Fruit fly (Drosophila melanogaster) whole organism, embryonic: ENCODE measurements around the gene CG4783.
A peak's percentile ranks its signal among the peaks of the same experiment; 100 is the strongest.

ENCODE experiments used
- Asciz ChIP-seq: fragments of 200-800 bp; sonication (Bioruptor generic); optimal IDR thresholded peaks from 2 replicates; lab custom pipeline; 2017; ENCODE audit warnings: missing biosample characterization, mild to moderate bottlenecking, missing genetic modification characterization, missing genetic modification reagents
- Atf-2 ChIP-seq: fragments of 200-800 bp; sonication (Bioruptor generic); optimal IDR thresholded peaks from 2 replicates; lab custom pipeline; 2016; ENCODE audit warnings: missing biosample characterization, missing genetic modification characterization
- Bdp1 ChIP-seq: fragments of 200-800 bp; sonication (Bioruptor generic); optimal IDR thresholded peaks from 3 replicates; lab custom pipeline; 2016; ENCODE audit warnings: missing biosample characterization, missing genetic modification characterization
- Blimp-1 ChIP-seq: fragments of 200-800 bp; sonication (Bioruptor generic); optimal IDR thresholded peaks from 3 replicates; lab custom pipeline; 2018; ENCODE audit warnings: missing biosample characterization, missing genetic modification characterization, mild to moderate bottlenecking, moderate library complexity, missing genetic modification reagents
- CG10431 ChIP-seq: fragments of 200-800 bp; sonication (Bioruptor generic); optimal IDR thresholded peaks from 3 replicates; lab custom pipeline; 2018; ENCODE audit warnings: missing biosample characterization, mild to moderate bottlenecking, missing genetic modification characterization
- CG11398 ChIP-seq: fragments of 200-800 bp; sonication (Bioruptor generic); optimal IDR thresholded peaks from 2 replicates; lab custom pipeline; 2016; ENCODE audit warnings: missing biosample characterization, missing genetic modification characterization
- CG12236 ChIP-seq: fragments of 200-800 bp; sonication (Bioruptor generic); optimal IDR thresholded peaks from 2 replicates; lab custom pipeline; 2016; ENCODE audit warnings: missing biosample characterization, missing genetic modification characterization
- CG12744 ChIP-seq: fragments of 200-800 bp; sonication (Bioruptor generic); optimal IDR thresholded peaks from 2 replicates; lab custom pipeline; 2016; ENCODE audit warnings: missing biosample characterization, missing genetic modification characterization
- CG14860 ChIP-seq: fragments of 200-800 bp; sonication (Bioruptor generic); IDR thresholded peaks from 3 replicates; pipeline ENCODE4 v1.3.6; 2022; ENCODE audit warnings: missing biosample characterization, missing genetic modification characterization; ENCODE audit not compliant: partially characterized antibody
- CG15269 ChIP-seq: fragments of 200-800 bp; sonication (Bioruptor generic); optimal IDR thresholded peaks from 2 replicates; lab custom pipeline; 2018; ENCODE audit warnings: missing biosample characterization, mild to moderate bottlenecking, missing genetic modification characterization, moderate library complexity
- CG17186 ChIP-seq: fragments of 200-800 bp; sonication (Bioruptor generic); optimal IDR thresholded peaks from 3 replicates; lab custom pipeline; 2017; ENCODE audit warnings: missing biosample characterization, missing genetic modification reagents, missing genetic modification characterization
- CG17912 ChIP-seq: fragments of 200-800 bp; sonication (Bioruptor generic); optimal IDR thresholded peaks from 2 replicates; lab custom pipeline; 2018; ENCODE audit warnings: missing biosample characterization, mild to moderate bottlenecking, missing genetic modification characterization
- CG18619 ChIP-seq: fragments of 200-800 bp; sonication (Bioruptor generic); optimal IDR thresholded peaks from 3 replicates; lab custom pipeline; 2017; ENCODE audit warnings: missing biosample characterization, mild to moderate bottlenecking, missing genetic modification characterization
- CG18764 ChIP-seq: fragments of 200-800 bp; sonication (Bioruptor generic); optimal IDR thresholded peaks from 3 replicates; lab custom pipeline; 2016; ENCODE audit warnings: missing biosample characterization, missing genetic modification characterization
- CG3407 ChIP-seq: fragments of 200-800 bp; sonication (Bioruptor generic); optimal IDR thresholded peaks from 2 replicates; lab custom pipeline; 2018; ENCODE audit warnings: missing biosample characterization, mild to moderate bottlenecking, missing genetic modification characterization
- CG4424 ChIP-seq: fragments of 200-800 bp; sonication (Bioruptor generic); optimal IDR thresholded peaks from 3 replicates; lab custom pipeline; 2016; ENCODE audit warnings: missing biosample characterization, missing genetic modification characterization
- CG7556 ChIP-seq: fragments of 200-800 bp; sonication (Bioruptor generic); optimal IDR thresholded peaks from 2 replicates; lab custom pipeline; 2017; ENCODE audit warnings: missing biosample characterization, mild to moderate bottlenecking, missing genetic modification characterization
- CG7963 ChIP-seq: fragments of 200-800 bp; sonication (Bioruptor generic); IDR thresholded peaks from 3 replicates; pipeline ENCODE4 v1.3.6; 2022; ENCODE audit warnings: missing biosample characterization, missing genetic modification characterization; ENCODE audit not compliant: partially characterized antibody
- CG9817 ChIP-seq: fragments of 200-800 bp; sonication (Bioruptor generic); optimal IDR thresholded peaks from 2 replicates; lab custom pipeline; 2018; ENCODE audit warnings: missing biosample characterization, mild to moderate bottlenecking, missing genetic modification characterization, moderate library complexity
- CHES-1-like ChIP-seq: fragments of 200-800 bp; sonication (Bioruptor generic); optimal IDR thresholded peaks from 2 replicates; lab custom pipeline; 2016; ENCODE audit warnings: missing biosample characterization, missing genetic modification characterization
- Dip2 ChIP-seq: fragments of 200-800 bp; sonication (Bioruptor generic); IDR thresholded peaks from 2 replicates; pipeline ENCODE4 v1.3.6; 2022; ENCODE audit warnings: missing biosample characterization, missing genetic modification characterization
- Dll ChIP-seq: fragments of 200-800 bp; sonication (Bioruptor generic); IDR thresholded peaks from 4 replicates; pipeline ENCODE4 v1.3.6; 2022; ENCODE audit warnings: missing biosample characterization, missing genetic modification characterization; ENCODE audit not compliant: partially characterized antibody
- HLHmδ ChIP-seq: fragments of 200-800 bp; sonication (Bioruptor generic); optimal IDR thresholded peaks from 2 replicates; lab custom pipeline; 2018; ENCODE audit warnings: missing biosample characterization, mild to moderate bottlenecking, missing genetic modification characterization, moderate library complexity
- Hmx ChIP-seq: fragments of 200-800 bp; sonication (Bioruptor generic); optimal IDR thresholded peaks from 2 replicates; lab custom pipeline; 2016; ENCODE audit warnings: missing biosample characterization, missing genetic modification characterization
- Hr3 ChIP-seq: fragments of 200-800 bp; sonication (Bioruptor generic); optimal IDR thresholded peaks from 3 replicates; lab custom pipeline; 2016; ENCODE audit warnings: missing biosample characterization, missing genetic modification characterization
- Hr39 ChIP-seq: fragments of >200 bp; optimal IDR thresholded peaks from 2 replicates; lab custom pipeline; 2017
- MBD-R2 ChIP-seq: fragments of 200-800 bp; sonication (Bioruptor generic); IDR thresholded peaks from 2 replicates; pipeline ENCODE4 v1.3.6; 2022; ENCODE audit warnings: missing biosample characterization, missing genetic modification characterization
- Nf-YB ChIP-seq: fragments of 200-800 bp; sonication (Bioruptor generic); optimal IDR thresholded peaks from 3 replicates; lab custom pipeline; 2019; ENCODE audit warnings: missing biosample characterization, mild to moderate bottlenecking, missing genetic modification characterization, moderate library complexity
- NfI ChIP-seq: fragments of 200-800 bp; sonication (Bioruptor generic); optimal IDR thresholded peaks from 3 replicates; lab custom pipeline; 2018; ENCODE audit warnings: missing biosample characterization, mild to moderate bottlenecking, missing genetic modification characterization, moderate library complexity
- PHDP ChIP-seq: fragments of 200-800 bp; sonication (Bioruptor generic); optimal IDR thresholded peaks from 3 replicates; lab custom pipeline; 2018; ENCODE audit warnings: missing biosample characterization, mild to moderate bottlenecking, missing genetic modification characterization, moderate library complexity
- Tbp ChIP-seq: fragments of >200 bp; optimal IDR thresholded peaks from 2 replicates; lab custom pipeline; 2018; ENCODE audit warnings: missing biosample characterization, missing genetic modification characterization
- Vsx1 ChIP-seq: fragments of 200-800 bp; sonication (Bioruptor generic); optimal IDR thresholded peaks from 2 replicates; lab custom pipeline; 2017; ENCODE audit warnings: missing biosample characterization, mild to moderate bottlenecking, missing genetic modification characterization, missing genetic modification reagents
- YL-1 ChIP-seq: fragments of 200-800 bp; sonication (Bioruptor generic); optimal IDR thresholded peaks from 3 replicates; lab custom pipeline; 2017; ENCODE audit warnings: missing biosample characterization, mild to moderate bottlenecking, missing genetic modification characterization
- cato ChIP-seq: fragments of 200-800 bp; sonication (Bioruptor generic); optimal IDR thresholded peaks from 2 replicates; lab custom pipeline; 2016; ENCODE audit warnings: missing biosample characterization, missing genetic modification characterization, borderline replicate concordance
- caup ChIP-seq: fragments of 200-800 bp; sonication (Bioruptor generic); optimal IDR thresholded peaks from 3 replicates; lab custom pipeline; 2017; ENCODE audit warnings: missing biosample characterization, mild to moderate bottlenecking, missing genetic modification characterization, moderate library complexity; ENCODE audit not compliant: severe bottlenecking
- croc ChIP-seq: fragments of 200-800 bp; sonication (Bioruptor generic); conservative IDR thresholded peaks from 3 replicates; pipeline ENCODE4 v1.3.6; 2022; ENCODE audit warnings: missing biosample characterization, missing genetic modification characterization
- crol ChIP-seq: fragments of 200-800 bp; sonication (Bioruptor generic); IDR thresholded peaks from 2 replicates; pipeline ENCODE4 v1.3.6; 2022; ENCODE audit warnings: missing biosample characterization, missing genetic modification characterization
- dimm ChIP-seq: fragments of 200-800 bp; sonication (Bioruptor generic); IDR thresholded peaks from 2 replicates; pipeline ENCODE4 v1.3.6; 2022; ENCODE audit warnings: missing biosample characterization, missing genetic modification characterization
- ems ChIP-seq: fragments of 200-800 bp; sonication (Bioruptor generic); optimal IDR thresholded peaks from 3 replicates; lab custom pipeline; 2016; ENCODE audit warnings: missing biosample characterization, missing genetic modification characterization
- esg ChIP-seq: fragments of 200-800 bp; sonication (Bioruptor generic); conservative IDR thresholded peaks from 2 replicates; pipeline ENCODE4 v1.3.6; 2022; ENCODE audit warnings: missing biosample characterization, missing genetic modification characterization
- eve ChIP-seq, 2 experiments: fragments of >200 bp; optimal IDR thresholded peaks; 2 replicates each; lab custom pipeline; 2017; ENCODE audit warnings: missing biosample characterization in 2 of 2, missing genetic modification characterization in 2 of 2
- fru ChIP-seq: fragments of >200 bp; optimal IDR thresholded peaks from 2 replicates; lab custom pipeline; 2017
- gcm ChIP-seq: fragments of 200-800 bp; sonication (Bioruptor generic); optimal IDR thresholded peaks from 2 replicates; lab custom pipeline; 2019; ENCODE audit warnings: missing biosample characterization, mild to moderate bottlenecking, missing genetic modification characterization, moderate library complexity
- inv ChIP-seq: fragments of 200-800 bp; sonication (Bioruptor generic); IDR thresholded peaks from 2 replicates; pipeline ENCODE4 v1.3.6; 2022; ENCODE audit warnings: missing biosample characterization, missing genetic modification characterization; ENCODE audit not compliant: partially characterized antibody
- run ChIP-seq: fragments of 200-800 bp; sonication (Bioruptor generic); optimal IDR thresholded peaks from 3 replicates; lab custom pipeline; 2018; ENCODE audit warnings: missing biosample characterization, mild to moderate bottlenecking, missing genetic modification characterization
- salm ChIP-seq: fragments of 200-800 bp; sonication (Bioruptor generic); optimal IDR thresholded peaks from 2 replicates; lab custom pipeline; 2018; ENCODE audit warnings: missing biosample characterization, mild to moderate bottlenecking, missing genetic modification characterization
- tll ChIP-seq, 2 experiments: fragments of 200-800 bp in 1 of 2; fragments of >200 bp in 1 of 2; sonication (Bioruptor generic) in 1 of 2; optimal IDR thresholded peaks; 2 replicates each; lab custom pipeline; 2017 to 2019; ENCODE audit warnings: missing biosample characterization in 2 of 2, missing genetic modification characterization in 2 of 2, mild to moderate bottlenecking in 1 of 2, moderate library complexity in 1 of 2
- z ChIP-seq: fragments of 200-800 bp; sonication (Bioruptor generic); IDR thresholded peaks from 3 replicates; pipeline ENCODE4 v1.3.6; 2022; ENCODE audit warnings: missing biosample characterization, missing genetic modification characterization
- zen ChIP-seq: fragments of 200-800 bp; sonication (Bioruptor generic); optimal IDR thresholded peaks from 3 replicates; lab custom pipeline; 2018; ENCODE audit warnings: missing biosample characterization, mild to moderate bottlenecking, missing genetic modification characterization, moderate library complexity
- zfh2 ChIP-seq: fragments of 200-800 bp; sonication (Bioruptor generic); optimal IDR thresholded peaks from 2 replicates; lab custom pipeline; 2016; ENCODE audit warnings: missing biosample characterization, missing genetic modification characterization

Gene CG4783

dm6 chr3R:19904865-19905373 lies 43.3 kb upstream of the CG4783 start, which contains the start of the genes Surf6 and RhoGAP92B (continued):
- TF ChIP-seq Hr39 (lab: Kevin White, UChicago) (no peak), CG12236 (GFP tag; lab: Kevin White, UChicago) (no peak), croc (no peak), gcm (GFP tag; lab: Kevin White, UChicago) (peak; percentile 63), inv (GFP tag; lab: Robert Waterston, UW) (no peak), CG10431 (GFP tag; lab: Kevin White, UChicago) (peak; percentile 68), Dip2 (no peak), CG18619 (GFP tag; lab: Kevin White, UChicago) (peak; percentile 67), NfI (GFP tag; lab: Kevin White, UChicago) (peak; percentile 64), run (tag; lab: Kevin White, UChicago) (peak; percentile 57), fru (lab: Kevin White, UChicago) (no peak), CHES-1-like (GFP tag; lab: Kevin White, UChicago) (peak; percentile 63), zfh2 (GFP tag; lab: Kevin White, UChicago) (peak; percentile 29), eve (GFP tag; optimal IDR thresholded peaks at IDR 0.05; lab: Kevin White, UChicago) (no peak), CG11398 (GFP tag; lab: Kevin White, UChicago) (peak; percentile 32), Atf-2 (GFP tag; lab: Kevin White, UChicago) (peak; percentile 33), Vsx1 (GFP tag; lab: Kevin White, UChicago) (peak; percentile 70), MBD-R2 (GFP tag; lab: Robert Waterston, UW) (peak; percentile 82), CG7963 (GFP tag; lab: Robert Waterston, UW) (no peak), CG9817 (tag; lab: Kevin White, UChicago) (peak; percentile 31), CG7556 (GFP tag; lab: Kevin White, UChicago) (peak; percentile 36), Nf-YB (GFP tag; lab: Kevin White, UChicago) (peak; percentile 33), HLHmδ (GFP tag; lab: Kevin White, UChicago) (no peak), ems (GFP tag; lab: Kevin White, UChicago) (peak; percentile 60), Tbp (peak; percentile 10), CG3407 (GFP tag; lab: Kevin White, UChicago) (peak; percentile 17), Hr3 (GFP tag; lab: Kevin White, UChicago) (peak; percentile 40), crol (GFP tag; lab: Robert Waterston, UW) (no peak), CG17186 (GFP tag; lab: Kevin White, UChicago) (peak; percentile 91), PHDP (tag; lab: Kevin White, UChicago) (peak; percentile 55), Bdp1 (GFP tag; lab: Kevin White, UChicago) (peak; percentile 36), z (no peak), Asciz (GFP tag; lab: Kevin White, UChicago) (peak; percentile 60), Hmx (GFP tag; lab: Kevin White, UChicago) (no peak), CG4424 (GFP tag; lab: Kevin White, UChicago) (peak; percentile 49), tll (GFP tag; optimal IDR thresholded peaks at IDR 0.05; lab: Kevin White, UChicago) (no peak), CG17912 (GFP tag; lab: Kevin White, UChicago) (no peak), CG14860 (no peak), salm (tag; lab: Kevin White, UChicago) (peak; percentile 41), Blimp-1 (GFP tag; lab: Kevin White, UChicago) (peak; percentile 46), cato (GFP tag; lab: Kevin White, UChicago) (no peak), esg (GFP tag; lab: Robert Waterston, UW) (no peak; the same call in 1 of the 2 replicates), YL-1 (GFP tag; lab: Kevin White, UChicago) (peak; percentile 92), dimm (GFP tag; lab: Robert Waterston, UW) (no peak), Dll (GFP tag; lab: Robert Waterston, UW) (peak; percentile 42; the same call in 2 of the 4 replicates), zen (peak; percentile 53), CG18764 (peak; percentile 50), CG15269 (peak; percentile 45), CG12744 (GFP tag; lab: Kevin White, UChicago) (peak; percentile 19), caup (GFP tag; lab: Kevin White, UChicago) (peak; percentile 71)
